Worm (Caenorhabditis elegans) whole organism, L1 larva: ENCODE measurements around the gene fli-1.
A peak's percentile ranks its signal among the peaks of the same experiment; 100 is the strongest.

Experiments used
- C16A3.4 ChIP-seq: fragments of 150-350 bp; optimal IDR thresholded peaks from 2 replicates; lab custom pipeline; 2014; ENCODE audit warnings: missing biosample characterization, missing genetic modification characterization
- C34B4.2 ChIP-seq: sonication (generic microtip); optimal IDR thresholded peaks from 2 replicates; lab custom pipeline; 2017; ENCODE audit warnings: mild to moderate bottlenecking, missing genetic modification characterization, missing compliant biosample characterization
- aly-2 ChIP-seq: fragments of 150-350 bp; optimal IDR thresholded peaks from 2 replicates; lab custom pipeline; 2014; ENCODE audit warnings: missing biosample characterization, missing genetic modification characterization
- blmp-1 ChIP-seq: fragments of 150-350 bp; optimal IDR thresholded peaks from 2 replicates; lab custom pipeline; 2014; ENCODE audit warnings: missing biosample characterization, missing genetic modification characterization
- ceh-8 ChIP-seq: fragments of 200-800 bp; sonication (Bioruptor generic); optimal IDR thresholded peaks from 2 replicates; lab custom pipeline; 2018; ENCODE audit warnings: mild to moderate bottlenecking, missing genetic modification characterization, moderate library complexity, missing compliant biosample characterization
- ceh-88 ChIP-seq: fragments of 200-800 bp; sonication (Bioruptor generic); IDR thresholded peaks from 2 replicates; pipeline ENCODE4 v1.3.6; 2022; ENCODE audit warnings: missing genetic modification characterization, missing compliant biosample characterization
- ceh-90 ChIP-seq: sonication (generic microtip); optimal IDR thresholded peaks from 2 replicates; lab custom pipeline; 2016; ENCODE audit warnings: missing genetic modification characterization, missing compliant biosample characterization
- ces-1 ChIP-seq: fragments of 150-350 bp; optimal IDR thresholded peaks from 2 replicates; lab custom pipeline; 2014; ENCODE audit warnings: missing biosample characterization, missing genetic modification reagents, missing genetic modification characterization
- efl-3 ChIP-seq: fragments of 200-800 bp; sonication (Bioruptor generic); optimal IDR thresholded peaks from 2 replicates; lab custom pipeline; 2018; ENCODE audit warnings: mild to moderate bottlenecking, missing genetic modification characterization, missing compliant biosample characterization
- egl-13 ChIP-seq: sonication (generic microtip); optimal IDR thresholded peaks from 2 replicates; lab custom pipeline; 2016; ENCODE audit warnings: missing genotype, missing genetic modification reagents, missing genetic modification characterization, missing compliant biosample characterization
- elt-2 ChIP-seq: sonication (generic microtip); optimal IDR thresholded peaks from 2 replicates; lab custom pipeline; 2016; ENCODE audit warnings: missing genetic modification characterization, mild to moderate bottlenecking, inconsistent platforms, missing compliant biosample characterization, missing genetic modification reagents
- elt-3 ChIP-seq, 6 experiments: fragments of 150-350 bp in 1 of 6; sonication (generic microtip); optimal IDR thresholded peaks; 2 replicates each; lab custom pipeline; 2017 to 2018; ENCODE audit warnings: missing biosample characterization in 6 of 6, missing genetic modification characterization in 6 of 6, inconsistent platforms in 1 of 6
- fkh-10 ChIP-seq: sonication (generic microtip); optimal IDR thresholded peaks from 2 replicates; lab custom pipeline; 2017; ENCODE audit warnings: missing biosample characterization, missing genetic modification reagents, missing genetic modification characterization
- fkh-4 ChIP-seq: sonication (generic microtip); optimal IDR thresholded peaks from 2 replicates; lab custom pipeline; 2016; ENCODE audit warnings: missing compliant biosample characterization, missing genetic modification characterization, borderline replicate concordance
- fkh-8 ChIP-seq: sonication (generic microtip); optimal IDR thresholded peaks from 2 replicates; lab custom pipeline; 2016; ENCODE audit warnings: mild to moderate bottlenecking, missing genetic modification characterization, missing compliant biosample characterization
- grh-1 ChIP-seq: fragments of 200-800 bp; sonication (Bioruptor generic); IDR thresholded peaks from 2 replicates; pipeline ENCODE4 v1.3.6; 2022; ENCODE audit warnings: missing genetic modification reagents, missing genetic modification characterization, missing compliant biosample characterization
- hlh-4 ChIP-seq: sonication (generic microtip); optimal IDR thresholded peaks from 2 replicates; lab custom pipeline; 2016; ENCODE audit warnings: mild to moderate bottlenecking, missing genetic modification characterization, missing compliant biosample characterization
- hpl-2 ChIP-seq: fragments of 150-350 bp; optimal IDR thresholded peaks from 2 replicates; lab custom pipeline; 2014; ENCODE audit warnings: missing biosample characterization, missing genetic modification reagents, missing genetic modification characterization
- isw-1 ChIP-seq: fragments of 200-800 bp; sonication (Bioruptor generic); IDR thresholded peaks from 2 replicates; pipeline ENCODE4 v1.3.6; 2022; ENCODE audit warnings: missing genetic modification characterization, missing compliant biosample characterization
- lin-13 ChIP-seq: fragments of 150-350 bp; optimal IDR thresholded peaks from 2 replicates; lab custom pipeline; 2014; ENCODE audit warnings: missing biosample characterization, missing genetic modification reagents, missing genetic modification characterization
- lin-14 ChIP-seq: fragments of 200-800 bp; sonication (Bioruptor generic); optimal IDR thresholded peaks from 2 replicates; lab custom pipeline; 2018; ENCODE audit warnings: mild to moderate bottlenecking, missing genetic modification characterization, moderate library complexity, missing compliant biosample characterization
- lin-15B ChIP-seq: fragments of 150-350 bp; sonication (generic microtip); optimal IDR thresholded peaks from 3 replicates; lab custom pipeline; 2014; ENCODE audit warnings: missing biosample characterization, missing genetic modification characterization
- lin-39 ChIP-seq: fragments of 150-350 bp; optimal IDR thresholded peaks from 2 replicates; lab custom pipeline; 2014; ENCODE audit warnings: missing biosample characterization, missing genetic modification reagents, missing genetic modification characterization
- lir-3 ChIP-seq: sonication (generic microtip); optimal IDR thresholded peaks from 2 replicates; lab custom pipeline; 2016; ENCODE audit warnings: mild to moderate bottlenecking, missing genetic modification characterization, moderate library complexity, missing compliant biosample characterization; ENCODE audit not compliant: poor library complexity
- lsy-2 ChIP-seq, 2 experiments: fragments of 150-350 bp; optimal IDR thresholded peaks; 2 replicates each; lab custom pipeline; 2014; ENCODE audit warnings: missing biosample characterization in 2 of 2, missing genetic modification characterization in 2 of 2
- mab-9 ChIP-seq: fragments of 200-800 bp; sonication (Bioruptor generic); IDR thresholded peaks from 2 replicates; pipeline ENCODE4 v1.3.6; 2022; ENCODE audit warnings: missing genetic modification reagents, missing genetic modification characterization, missing compliant biosample characterization
- mdl-1 ChIP-seq, 2 experiments: fragments of 150-350 bp; optimal IDR thresholded peaks; 2 replicates each; lab custom pipeline; 2014 to 2017; ENCODE audit warnings: missing biosample characterization in 2 of 2, missing genetic modification characterization in 2 of 2, inconsistent platforms in 1 of 2
- nhr-11 ChIP-seq: fragments of 150-350 bp; optimal IDR thresholded peaks from 2 replicates; lab custom pipeline; 2014; ENCODE audit warnings: missing biosample characterization, missing genetic modification characterization
- nhr-19 ChIP-seq: fragments of 200-800 bp; sonication (Bioruptor generic); conservative IDR thresholded peaks from 2 replicates; pipeline ENCODE4 v1.3.6; 2022; ENCODE audit warnings: missing genetic modification characterization, missing compliant biosample characterization
- nhr-20 ChIP-seq: sonication (generic microtip); optimal IDR thresholded peaks from 2 replicates; lab custom pipeline; 2016; ENCODE audit warnings: mild to moderate bottlenecking, missing genetic modification characterization, missing compliant biosample characterization
- nhr-71 ChIP-seq: sonication (generic microtip); optimal IDR thresholded peaks from 2 replicates; lab custom pipeline; 2016; ENCODE audit warnings: mild to moderate bottlenecking, missing genetic modification characterization, moderate library complexity, missing compliant biosample characterization
- nhr-77 ChIP-seq: fragments of 150-350 bp; optimal IDR thresholded peaks from 2 replicates; lab custom pipeline; 2014; ENCODE audit warnings: missing biosample characterization, missing genetic modification characterization
- nhr-85 ChIP-seq: sonication (generic microtip); peaks from one replicate; lab custom pipeline; 2016; ENCODE audit warnings: missing genetic modification characterization, inconsistent platforms, missing compliant biosample characterization
- nhr-90 ChIP-seq: sonication (generic microtip); optimal IDR thresholded peaks from 2 replicates; lab custom pipeline; 2016; ENCODE audit warnings: mild to moderate bottlenecking, missing genetic modification characterization, missing compliant biosample characterization; ENCODE audit not compliant: poor library complexity
- pag-3 ChIP-seq: sonication (generic microtip); optimal IDR thresholded peaks from 2 replicates; lab custom pipeline; 2017; ENCODE audit warnings: missing genetic modification characterization, mild to moderate bottlenecking, missing compliant biosample characterization, antibody characterized with exemption, borderline replicate concordance; ENCODE audit not compliant: insufficient read depth
- pax-3 ChIP-seq: fragments of 200-800 bp; sonication (Bioruptor generic); optimal IDR thresholded peaks from 2 replicates; lab custom pipeline; 2018; ENCODE audit warnings: mild to moderate bottlenecking, missing genetic modification characterization, moderate library complexity, missing compliant biosample characterization
- snpc-4 ChIP-seq: fragments of 150-350 bp; optimal IDR thresholded peaks from 2 replicates; lab custom pipeline; 2014; ENCODE audit warnings: missing biosample characterization, missing genetic modification characterization
- snu-23 ChIP-seq: sonication (generic microtip); optimal IDR thresholded peaks from 2 replicates; lab custom pipeline; 2016; ENCODE audit warnings: missing genetic modification characterization, missing compliant biosample characterization
- sptf-1 ChIP-seq: fragments of 150-350 bp; optimal IDR thresholded peaks from 2 replicates; lab custom pipeline; 2014; ENCODE audit warnings: missing biosample characterization, missing genetic modification characterization
- swsn-7 ChIP-seq: sonication (generic microtip); optimal IDR thresholded peaks from 2 replicates; lab custom pipeline; 2016; ENCODE audit warnings: missing genetic modification characterization, missing compliant biosample characterization
- tbx-2 ChIP-seq: sonication (generic microtip); optimal IDR thresholded peaks from 2 replicates; lab custom pipeline; 2016; ENCODE audit warnings: missing genetic modification characterization, missing compliant biosample characterization
- ztf-11 ChIP-seq, 2 experiments: sonication (generic microtip); optimal IDR thresholded peaks; 2 replicates each; lab custom pipeline; 2016 to 2017; ENCODE audit warnings: missing genetic modification characterization in 2 of 2, missing biosample characterization in 1 of 2, missing compliant biosample characterization in 1 of 2

fli-1 gene

ce11 chrIII:8712968-8713367 lies 29.4 kb upstream of the fli-1 start:
- TF ChIP-seq lin-14 (GFP tag; lab: Kevin White, UChicago) = peak; percentile 4
- TF ChIP-seq mab-9 (GFP tag; lab: Robert Waterston, UW) = no peak
- peak in 2 of 6 experiments; percentile 1 to 59 for TF ChIP-seq elt-3 (tag; optimal IDR thresholded peaks at IDR 0.05; lab: Kevin White, UChicago)
- TF ChIP-seq elt-2 (tag; lab: Kevin White, UChicago) = no peak
- peak; percentile 54 for TF ChIP-seq blmp-1 (tag; lab: Kevin White, UChicago)
- TF ChIP-seq nhr-11 (tag; lab: Kevin White, UChicago) = no peak

ce11 chrIII:8710310-8710709 lies 26.8 kb upstream of the fli-1 start, which contains the start of gene B0303.11:
TSS of gene B0303.11 (minus strand) at chrIII:8710410.
- TF ChIP-seq ceh-88 (GFP tag; lab: Robert Waterston, UW) (no peak), snu-23 (GFP tag; lab: Kevin White, UChicago) (no peak), nhr-19 (no peak), lin-14 (GFP tag; lab: Kevin White, UChicago) (no peak), grh-1 (GFP tag; lab: Robert Waterston, UW) (no peak), fkh-10 (GFP tag; lab: Kevin White, UChicago) (no peak), ztf-11 (tag; optimal IDR thresholded peaks at IDR 0.05; lab: Kevin White, UChicago) (no peak), nhr-85 (tag; lab: Kevin White, UChicago) (no peak), ces-1 (no peak)

ce11 chrIII:8709735-8710134 lies 26.2 kb upstream of the fli-1 start:
- TF ChIP-seq elt-3 (tag; optimal IDR thresholded peaks at IDR 0.05; lab: Kevin White, UChicago) (peak in 1 of 6 experiments; percentile 20), isw-1 (no peak), blmp-1 (tag; lab: Kevin White, UChicago) (peak; percentile 95), nhr-85 (tag; lab: Kevin White, UChicago) (peak; percentile 73)

DNA sequence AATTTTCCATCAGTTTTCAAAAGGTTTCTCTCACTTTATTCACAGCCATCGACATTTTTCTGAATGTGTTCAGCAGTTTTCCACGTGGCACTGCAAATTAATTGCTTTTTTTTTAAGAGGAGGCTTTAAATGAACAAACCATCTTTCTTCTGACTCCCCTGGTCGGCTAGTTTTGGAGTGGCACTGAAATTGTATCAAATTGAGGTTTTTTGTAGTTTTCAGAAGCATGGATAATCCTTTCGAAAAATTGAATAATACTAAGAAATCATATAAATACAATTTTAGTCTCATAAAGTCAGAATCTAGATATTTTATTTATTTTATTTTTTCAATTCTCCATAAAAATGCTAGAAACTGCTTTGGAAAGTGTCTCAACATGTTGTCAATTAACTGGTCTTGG lies 21.2 kb upstream of the fli-1 start, which contains the start of gene B0303.16:
B0303.16 (plus strand) TSS at position 301 of the 400 bp plus-strand sequence.
- TF ChIP-seq hlh-4 (tag; lab: Kevin White, UChicago) (no peak), nhr-20 (tag; lab: Kevin White, UChicago) (no peak), aly-2 (tag; lab: Kevin White, UChicago) (no peak), lin-15B (no peak), lsy-2 (tag; optimal IDR thresholded peaks at IDR 0.05; lab: Kevin White, UChicago) (no peak), lir-3 (tag; lab: Kevin White, UChicago) (no peak), efl-3 (GFP tag; lab: Kevin White, UChicago) (no peak), tbx-2 (tag; lab: Kevin White, UChicago) (no peak), lin-39 (tag; lab: Kevin White, UChicago) (no peak), C16A3.4 (no peak), nhr-77 (no peak), ceh-8 (no peak), lin-13 (GFP tag; lab: Kevin White, UChicago) (no peak)
- TF ChIP-seq, all 84 proteins: peak for 0

DNA sequence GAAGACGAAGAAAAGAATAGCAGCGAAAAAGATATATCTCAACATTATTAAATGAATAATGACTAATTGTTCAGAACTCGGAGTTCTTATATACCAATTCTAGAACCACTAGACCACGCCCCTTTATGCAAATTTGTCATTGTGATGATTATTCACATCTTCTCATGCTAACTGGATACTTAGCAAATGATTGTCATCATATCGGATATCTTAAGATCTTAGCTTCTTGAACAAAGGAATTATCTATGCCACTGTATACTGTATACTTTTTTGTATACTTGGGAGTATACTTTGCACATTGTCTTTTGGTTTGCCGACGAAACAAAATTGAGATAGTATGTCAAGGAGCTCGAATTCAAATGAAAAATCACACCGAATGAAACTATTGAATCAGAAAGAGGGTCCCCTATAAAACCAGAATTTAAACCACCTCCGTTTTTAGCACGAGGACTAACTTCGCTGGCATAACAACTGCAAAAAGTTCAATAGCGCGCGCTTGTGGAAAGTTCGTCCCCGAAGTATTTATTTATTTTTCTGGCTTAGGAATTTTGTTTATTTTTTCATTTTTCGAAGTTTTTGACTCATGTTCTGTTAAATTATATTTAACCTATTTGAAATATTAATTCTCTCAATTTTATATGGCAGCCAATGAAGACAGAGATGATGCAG lies 16.9 kb upstream of the fli-1 start, which contains the start of the genes sdz-1 and vps-33.1:
sdz-1 (minus strand) TSS at position 51 of the 669 bp plus-strand sequence.
vps-33.1 (plus strand) TSS at position 639 of the 669 bp plus-strand sequence.
- TF ChIP-seq pax-3 (tag; lab: Kevin White, UChicago) (no peak), hpl-2 (GFP tag; lab: Kevin White, UChicago) (no peak), snpc-4 (peak; percentile 42), nhr-20 (tag; lab: Kevin White, UChicago) (peak; percentile 34), swsn-7 (no peak), sptf-1 (tag; lab: Kevin White, UChicago) (no peak), efl-3 (GFP tag; lab: Kevin White, UChicago) (no peak), mdl-1 (tag; optimal IDR thresholded peaks at IDR 0.05; lab: Kevin White, UChicago) (peak in 1 of 2 experiments; percentile 58), pag-3 (no peak), fkh-8 (no peak), C34B4.2 (no peak), egl-13 (tag; lab: Kevin White, UChicago) (peak; percentile 14), fkh-4 (peak; percentile 10), lin-13 (GFP tag; lab: Kevin White, UChicago) (no peak), snu-23 (GFP tag; lab: Kevin White, UChicago) (peak; percentile 52), nhr-90 (tag; lab: Kevin White, UChicago) (peak; percentile 46), ceh-90 (tag; lab: Kevin White, UChicago) (peak; percentile 78), nhr-77 (peak; percentile 3), lin-14 (GFP tag; lab: Kevin White, UChicago) (peak; percentile 49), nhr-19 (0 out of 2 replicates have a peak, but pooled peaks have one; percentile 17), nhr-71 (tag; lab: Kevin White, UChicago) (peak; percentile 61), tbx-2 (tag; lab: Kevin White, UChicago) (peak; percentile 55)
